Fruit fly (Drosophila melanogaster) Kc167 (cell line): ENCODE results near the gene rho-4.

Experiments
- Myc ChIP-seq: fragments of >200 bp; optimal IDR thresholded peaks from 2 replicates; lab custom pipeline; 2017; ENCODE audit warnings: missing external identifiers
- Sin3A ChIP-seq: fragments of >200 bp; optimal IDR thresholded peaks from 2 replicates; lab custom pipeline; 2018; ENCODE audit warnings: missing external identifiers
- h ChIP-seq: fragments of >200 bp; optimal IDR thresholded peaks from 3 replicates; lab custom pipeline; 2018; ENCODE audit warnings: missing external identifiers
- psq ChIP-seq: fragments of >200 bp; optimal IDR thresholded peaks from 2 replicates; lab custom pipeline; 2017; ENCODE audit warnings: missing external identifiers

dm6 chrX:11621315-11621865 is 21.8 kb downstream of the rho-4 start:
- TF ChIP-seq psq (lab: Kevin White, UChicago) (no peak), Myc (no peak), h (lab: Kevin White, UChicago) (no peak), Sin3A (no peak)
